Worm (Caenorhabditis elegans): ENCODE data around the gene nlp-36.

The nlp-36 gene

DNA sequence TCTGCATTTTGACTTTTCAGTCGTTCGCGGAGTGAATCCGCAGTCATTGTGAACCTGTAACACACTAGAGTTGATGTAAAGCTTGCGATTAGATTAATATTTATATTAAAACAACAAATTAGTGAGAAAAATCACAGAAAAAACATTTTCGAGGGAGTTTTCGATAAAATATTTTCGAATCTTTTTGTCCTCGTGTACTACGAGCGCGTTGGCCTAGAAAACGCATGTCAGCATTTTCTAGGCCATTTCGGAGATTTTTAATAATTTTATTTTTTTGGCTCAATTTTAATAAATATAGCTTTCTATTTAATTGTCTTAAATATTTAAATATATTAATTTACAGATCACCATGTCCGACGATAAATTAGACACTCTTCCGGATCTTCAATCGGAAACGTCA is 23.1 kb upstream of the nlp-36 start, which contains the start of gene B0464.9 (continued):
- TF ChIP-seq madf-8 (GFP tag; conservative IDR thresholded peaks at IDR 0.05) (no peak), B0035.1 (tag; optimal IDR thresholded peaks at IDR 0.05) (no peak), repo-1 (tag; optimal IDR thresholded peaks at IDR 0.05) (no peak), F22D6.2 (tag; optimal IDR thresholded peaks at IDR 0.05) (peak; percentile 21), ama-1 (optimal IDR thresholded peaks at IDR 0.05) (no peak), ama-1 (GFP tag; optimal IDR thresholded peaks at IDR 0.05) (no peak), ceh-100 (GFP tag; IDR thresholded peaks at IDR 0.05) (no peak), cebp-1 (GFP tag; IDR thresholded peaks at IDR 0.05) (no peak), cebp-1 (tag; optimal IDR thresholded peaks at IDR 0.05) (peak; percentile 22), F57C9.4 (tag; optimal IDR thresholded peaks at IDR 0.05) (no peak), D2030.7 (GFP tag; IDR thresholded peaks at IDR 0.05) (no peak), F52B5.7 (tag; optimal IDR thresholded peaks at IDR 0.05) (no peak), dpff-1 (tag; optimal IDR thresholded peaks at IDR 0.05) (no peak), ccch-3 (GFP tag; optimal IDR thresholded peaks at IDR 0.05) (no peak), egl-44 (GFP tag; IDR thresholded peaks at IDR 0.05) (no peak), dox-1 (GFP tag; IDR thresholded peaks at IDR 0.05) (0 out of 2 replicates have a peak, but pooled peaks have one; percentile 9), B0336.3 (GFP tag; IDR thresholded peaks at IDR 0.05) (no peak), akir-1 (GFP tag; optimal IDR thresholded peaks at IDR 0.05) (no peak), nfyb-1 (GFP tag; IDR thresholded peaks at IDR 0.05) (no peak), ztf-25 (GFP tag; IDR thresholded peaks at IDR 0.05) (no peak), dpl-1 (GFP tag; optimal IDR thresholded peaks at IDR 0.05) (no peak), mel-28 (tag; optimal IDR thresholded peaks at IDR 0.05; ENCODE audit: borderline replicate concordance) (no peak), gei-17 (GFP tag; optimal IDR thresholded peaks at IDR 0.05) (no peak), mcd-1 (GFP tag; IDR thresholded peaks at IDR 0.05) (peak; percentile 75), F55B11.4 (tag; optimal IDR thresholded peaks at IDR 0.05; ENCODE audit: borderline replicate concordance, insufficient read depth) (no peak), pha-4 (tag; optimal IDR thresholded peaks at IDR 0.05) (no peak), rec-8 (tag; optimal IDR thresholded peaks at IDR 0.05) (peak in 1 of 2 experiments; percentile 29), B0261.1 (tag; optimal IDR thresholded peaks at IDR 0.05) (no peak), ceh-91 (GFP tag; IDR thresholded peaks at IDR 0.05) (no peak)

DNA sequence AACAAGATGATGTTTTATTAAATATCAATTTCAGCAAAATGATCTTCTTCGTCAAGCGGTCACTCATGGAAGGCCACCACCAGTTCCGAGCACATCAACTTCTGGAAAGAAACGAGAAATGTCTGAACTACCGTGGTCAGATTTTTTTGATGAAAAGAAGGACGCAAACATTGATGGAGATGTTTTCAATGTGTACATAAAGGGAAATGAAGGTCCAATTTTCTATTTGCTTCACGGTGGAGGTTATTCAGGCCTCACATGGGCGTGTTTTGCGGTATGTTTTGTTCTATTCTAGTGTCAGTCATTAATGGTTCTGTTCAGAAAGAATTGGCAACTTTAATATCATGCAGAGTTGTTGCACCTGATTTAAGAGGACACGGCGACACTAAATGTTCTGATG is 22.7 kb upstream of the nlp-36 start, which contains the start of gene B0464.6:
TSS of gene B0464.6 (minus strand) at position 101 of the 400 bp plus-strand sequence.
- TF ChIP-seq K11D2.4 (GFP tag; IDR thresholded peaks at IDR 0.05) (no peak), sea-2 (GFP tag; IDR thresholded peaks at IDR 0.05) (no peak), nhr-120 (GFP tag; IDR thresholded peaks at IDR 0.05) (no peak), Y56A3A.18 (GFP tag; IDR thresholded peaks at IDR 0.05) (no peak), attf-5 (GFP tag; optimal IDR thresholded peaks at IDR 0.05) (no peak), tbx-9 (tag; optimal IDR thresholded peaks at IDR 0.05; ENCODE audit: borderline replicate concordance) (no peak), rpc-1 (optimal IDR thresholded peaks at IDR 0.05) (no peak), rpc-1 (tag; optimal IDR thresholded peaks at IDR 0.05) (no peak), ztf-28 (GFP tag; IDR thresholded peaks at IDR 0.05) (no peak), ztf-6 (GFP tag; IDR thresholded peaks at IDR 0.05) (no peak), chd-7 (tag; optimal IDR thresholded peaks at IDR 0.05) (no peak), F39B2.1 (GFP tag; IDR thresholded peaks at IDR 0.05) (no peak), B0019.2 (GFP tag; conservative IDR thresholded peaks at IDR 0.05) (no peak)
